Worm (Caenorhabditis elegans): ENCODE measurements around the gene clec-256.

Gene clec-256

ce11 chrV:18772761-18773160 is 1.3 kb downstream of the clec-256 start, which contains the start of gene clec-257:
clec-257 (plus strand) TSS chrV:18773061.
- TF ChIP-seq ceh-82 (tag; optimal IDR thresholded peaks at IDR 0.05), result no peak
- TF ChIP-seq hmg-11 (tag; optimal IDR thresholded peaks at IDR 0.05), result no peak
- no peak for TF ChIP-seq tbx-2 (tag; optimal IDR thresholded peaks at IDR 0.05)
- no peak for TF ChIP-seq lsy-12 (tag; optimal IDR thresholded peaks at IDR 0.05)
- TF ChIP-seq fkh-2 (tag; optimal IDR thresholded peaks at IDR 0.05), result no peak
- no peak for TF ChIP-seq nhr-11 (tag; optimal IDR thresholded peaks at IDR 0.05)
- no peak for TF ChIP-seq zag-1 (tag; optimal IDR thresholded peaks at IDR 0.05)
- no peak for TF ChIP-seq ztf-11 (tag; optimal IDR thresholded peaks at IDR 0.05)
- no peak for TF ChIP-seq elt-2 (tag; optimal IDR thresholded peaks at IDR 0.05)
- no peak for TF ChIP-seq ceh-16 (tag; optimal IDR thresholded peaks at IDR 0.05)
- TF ChIP-seq lin-15B (tag; optimal IDR thresholded peaks at IDR 0.05), result no peak
- TF ChIP-seq skn-1 (tag; optimal IDR thresholded peaks at IDR 0.05), result no peak
- TF ChIP-seq eor-1 (tag; optimal IDR thresholded peaks at IDR 0.05), result no peak
- no peak for TF ChIP-seq elt-3 (tag; optimal IDR thresholded peaks at IDR 0.05)
- TF ChIP-seq aly-2 (tag; optimal IDR thresholded peaks at IDR 0.05), result no peak
- no peak for TF ChIP-seq mdl-1 (tag; optimal IDR thresholded peaks at IDR 0.05)
- TF ChIP-seq pha-4 (tag; optimal IDR thresholded peaks at IDR 0.05), result no peak

- peak; percentile 18 for TF ChIP-seq pqm-1 (tag; optimal IDR thresholded peaks at IDR 0.05)
- TF ChIP-seq nhr-76 (tag; optimal IDR thresholded peaks at IDR 0.05), result no peak
These were observed 4.8 kb downstream of the clec-256 start, which contains the start of gene Y17D7B.4 for ce11 chrV:18776245-18776737. Y17D7B.4 (minus strand) TSS chrV:18776687.

- no peak for TF ChIP-seq aly-2 (tag; optimal IDR thresholded peaks at IDR 0.05)
- no peak for TF ChIP-seq nfya-1 (tag; optimal IDR thresholded peaks at IDR 0.05; ENCODE audit: insufficient read depth)
These were observed 9.1 kb downstream of the clec-256 start for ce11 chrV:18780605-18781004.

ce11 chrV:18782747-18783146 is 11.3 kb downstream of the clec-256 start:
- TF ChIP-seq R02D3.7 (tag; optimal IDR thresholded peaks at IDR 0.05) (no peak), nhr-67 (tag; optimal IDR thresholded peaks at IDR 0.05) (no peak), ceh-82 (tag; optimal IDR thresholded peaks at IDR 0.05) (no peak), elt-2 (tag; optimal IDR thresholded peaks at IDR 0.05) (peak; percentile 82), ztf-11 (tag; optimal IDR thresholded peaks at IDR 0.05) (no peak), zag-1 (tag; optimal IDR thresholded peaks at IDR 0.05) (no peak), ceh-9 (tag; optimal IDR thresholded peaks at IDR 0.05) (no peak), ceh-28 (tag; optimal IDR thresholded peaks at IDR 0.05) (no peak), unc-62 (GFP tag; optimal IDR thresholded peaks at IDR 0.05) (no peak), nhr-23 (tag; optimal IDR thresholded peaks at IDR 0.05) (no peak), lsy-12 (tag; optimal IDR thresholded peaks at IDR 0.05) (no peak), lin-39 (tag; optimal IDR thresholded peaks at IDR 0.05) (peak; percentile 26), skn-1 (tag; optimal IDR thresholded peaks at IDR 0.05) (no peak), egl-27 (tag; optimal IDR thresholded peaks at IDR 0.05) (no peak), fkh-10 (GFP tag; optimal IDR thresholded peaks at IDR 0.05) (no peak), unc-39 (tag; optimal IDR thresholded peaks at IDR 0.05) (no peak), ama-1 (optimal IDR thresholded peaks at IDR 0.05) (no peak), hmg-11 (tag; optimal IDR thresholded peaks at IDR 0.05) (no peak), nhr-11 (tag; optimal IDR thresholded peaks at IDR 0.05) (no peak), elt-3 (tag; optimal IDR thresholded peaks at IDR 0.05) (no peak), pha-4 (tag; optimal IDR thresholded peaks at IDR 0.05) (peak; percentile 18), lin-15B (tag; optimal IDR thresholded peaks at IDR 0.05) (no peak), ztf-4 (tag; optimal IDR thresholded peaks at IDR 0.05) (no peak), pqm-1 (tag; optimal IDR thresholded peaks at IDR 0.05) (peak; percentile 32), jun-1 (tag; optimal IDR thresholded peaks at IDR 0.05) (no peak), ZK546.5 (tag; optimal IDR thresholded peaks at IDR 0.05) (no peak), mml-1 (tag; optimal IDR thresholded peaks at IDR 0.05) (no peak), nhr-77 (tag; optimal IDR thresholded peaks at IDR 0.05) (no peak)

ce11 chrV:18783474-18783873 is 12.0 kb downstream of the clec-256 start, which contains the start of gene Y17D7B.10:
Y17D7B.10 (plus strand) TSS chrV:18783716.
- TF ChIP-seq nhr-11 (tag; optimal IDR thresholded peaks at IDR 0.05), result no peak
- TF ChIP-seq nhr-25 (tag; optimal IDR thresholded peaks at IDR 0.05), result no peak
- no peak for TF ChIP-seq daf-12 (tag; optimal IDR thresholded peaks at IDR 0.05)
- TF ChIP-seq ztf-11 (tag; optimal IDR thresholded peaks at IDR 0.05), result no peak
- no peak for TF ChIP-seq tbx-2 (tag; optimal IDR thresholded peaks at IDR 0.05)
- no peak for TF ChIP-seq pha-4 (tag; optimal IDR thresholded peaks at IDR 0.05)
- no peak for TF ChIP-seq ama-1 (optimal IDR thresholded peaks at IDR 0.05)
- no peak for TF ChIP-seq lin-15B (tag; optimal IDR thresholded peaks at IDR 0.05)
- TF ChIP-seq fkh-2 (tag; optimal IDR thresholded peaks at IDR 0.05), result no peak

Measured in whole organism, L3 larva.